Fruit fly (Drosophila melanogaster) whole organism, pupa: ENCODE measurements around the gene COX4.

Experiments
- CG13204 ChIP-seq: fragments of 200-800 bp; sonication (Bioruptor generic); optimal IDR thresholded peaks from 2 replicates; lab custom pipeline; 2018; ENCODE audit warnings: missing biosample characterization, mild to moderate bottlenecking, missing genetic modification characterization, moderate library complexity
- CG15710 ChIP-seq: fragments of 200-800 bp; sonication (Bioruptor generic); optimal IDR thresholded peaks from 2 replicates; lab custom pipeline; 2018; ENCODE audit warnings: missing biosample characterization, mild to moderate bottlenecking, missing genetic modification characterization, moderate library complexity
- CG17806 ChIP-seq: fragments of 200-800 bp; sonication (Bioruptor generic); optimal IDR thresholded peaks from 2 replicates; lab custom pipeline; 2018; ENCODE audit warnings: missing biosample characterization, mild to moderate bottlenecking, missing genetic modification characterization, moderate library complexity
- CG34367 ChIP-seq: fragments of 200-800 bp; sonication (Bioruptor generic); optimal IDR thresholded peaks from 2 replicates; lab custom pipeline; 2018; ENCODE audit warnings: missing biosample characterization, mild to moderate bottlenecking, missing genetic modification characterization
- CG8159 ChIP-seq: fragments of 200-800 bp; sonication (Bioruptor generic); optimal IDR thresholded peaks from 3 replicates; lab custom pipeline; 2018; ENCODE audit warnings: missing biosample characterization, mild to moderate bottlenecking, missing genetic modification characterization, moderate library complexity
- CG8301 ChIP-seq: fragments of 200-800 bp; sonication (Bioruptor generic); optimal IDR thresholded peaks from 2 replicates; lab custom pipeline; 2018; ENCODE audit warnings: missing biosample characterization, mild to moderate bottlenecking, missing genetic modification characterization
- D1 ChIP-seq: fragments of 200-800 bp; sonication (Bioruptor generic); optimal IDR thresholded peaks from 2 replicates; lab custom pipeline; 2018; ENCODE audit warnings: missing biosample characterization, mild to moderate bottlenecking, missing genetic modification characterization, moderate library complexity
- Ets98B ChIP-seq: fragments of 200-800 bp; sonication (Bioruptor generic); IDR thresholded peaks from 2 replicates; pipeline ENCODE4 v1.3.6; 2022; ENCODE audit warnings: missing biosample characterization, missing genetic modification characterization
- Pif1B ChIP-seq: fragments of 200-800 bp; sonication (Bioruptor generic); optimal IDR thresholded peaks from 3 replicates; lab custom pipeline; 2016; ENCODE audit warnings: missing biosample characterization, missing genetic modification characterization

DNA sequence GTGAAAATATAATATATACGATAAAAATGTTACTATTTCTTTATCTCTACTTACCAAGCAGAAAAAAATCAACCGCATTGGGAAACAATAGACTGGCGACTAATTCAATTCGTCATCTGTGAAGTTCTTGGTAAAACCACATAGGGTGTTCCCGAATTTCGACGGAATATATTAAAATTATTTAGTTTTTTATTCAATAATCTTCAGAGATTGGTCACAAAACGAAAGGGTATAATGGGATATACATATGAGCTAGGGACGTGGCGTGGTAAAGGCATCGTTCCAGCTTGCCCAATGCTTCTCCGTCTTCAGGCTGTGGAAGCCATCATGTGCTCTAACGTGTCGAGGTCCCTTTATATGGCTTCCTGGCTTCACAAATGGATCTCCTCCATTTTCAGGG lies 3.1 kb downstream of the COX4 start, which contains the start of gene CG42866:
- TF ChIP-seq CG17806 (no peak), CG34367 (tag; lab: Kevin White, UChicago) (no peak), CG15710 (no peak), CG13204 (GFP tag; lab: Kevin White, UChicago) (no peak), CG8159 (tag; lab: Kevin White, UChicago) (no peak), Ets98B (no peak), Pif1B (no peak), CG8301 (no peak), D1 (tag; lab: Kevin White, UChicago) (no peak)
